Fruit fly (Drosophila melanogaster): ENCODE measurements around the gene CG14042.

CG14042 gene

DNA sequence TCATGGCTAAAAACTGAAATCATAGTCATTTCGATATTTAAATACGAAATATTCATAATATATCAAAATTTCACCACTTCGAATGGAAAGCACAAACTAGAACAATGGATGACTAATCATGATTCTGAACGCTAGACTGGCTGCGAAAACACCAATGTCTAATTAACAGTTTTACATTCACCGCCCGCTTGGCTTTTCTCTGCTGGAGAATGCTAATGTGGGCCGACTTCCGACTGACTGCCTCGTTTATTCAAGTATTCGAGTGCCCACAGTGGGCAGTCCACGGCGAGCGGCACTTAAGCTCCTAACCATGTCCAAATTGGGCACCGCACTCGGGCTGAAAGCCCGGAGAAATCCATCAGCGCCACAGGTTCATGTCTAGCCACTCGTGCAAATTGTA, 35.5 kb upstream of the CG14042 start:
- TF ChIP-seq slbo (GFP tag; IDR thresholded peaks at IDR 0.05) (0 out of 2 replicates have a peak, but pooled peaks have one; percentile 5), tna (GFP tag; IDR thresholded peaks at IDR 0.05; ENCODE audit: partially characterized antibody) (no peak), CG6654 (GFP tag; optimal IDR thresholded peaks at IDR 0.05) (peak; percentile 92), toy (GFP tag; IDR thresholded peaks at IDR 0.05) (peak; percentile 41; the same call in 1 of the 2 replicates), cad (GFP tag; optimal IDR thresholded peaks at IDR 0.05) (peak; percentile 33), Med (GFP tag) (peak; percentile 40), HmgD (GFP tag; optimal IDR thresholded peaks at IDR 0.05) (no peak), tup (GFP tag; optimal IDR thresholded peaks at IDR 0.05) (no peak), wdn (GFP tag; IDR thresholded peaks at IDR 0.05) (0 out of 2 replicates have a peak, but pooled peaks have one; percentile 17)

DNA sequence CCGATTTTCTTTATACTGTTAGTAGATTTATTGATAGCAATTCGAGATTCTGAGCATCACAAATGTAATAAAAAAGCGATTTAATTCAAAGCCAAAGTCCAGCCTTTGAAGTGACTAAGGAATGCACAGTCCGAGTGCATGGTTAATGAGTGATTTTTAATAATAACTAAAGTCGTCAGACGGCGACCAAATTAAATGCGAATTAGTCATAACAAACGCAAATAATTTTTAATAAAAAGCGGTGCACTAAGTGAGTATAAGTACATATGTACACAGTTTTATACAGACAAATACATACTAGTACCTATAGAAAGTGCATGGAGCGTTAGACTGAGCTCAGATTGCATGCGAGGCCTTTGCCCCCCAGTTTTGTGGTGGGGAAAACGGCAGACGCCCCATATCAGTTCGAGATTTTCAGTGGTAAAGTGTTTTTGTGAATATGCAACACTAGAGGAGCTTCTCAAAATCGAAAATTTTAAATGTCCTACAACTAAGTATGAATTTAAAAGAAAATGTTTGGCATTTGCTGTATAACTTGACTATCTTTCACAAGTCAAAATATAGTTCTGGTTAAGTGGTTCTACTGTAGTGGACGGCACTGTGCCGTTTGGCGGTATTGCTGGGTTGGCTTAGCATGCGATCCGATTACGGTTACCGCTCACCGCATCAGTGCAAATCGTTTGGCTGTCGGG, 34.7 kb upstream of the CG14042 start:
- TF ChIP-seq CG6683 (GFP tag; optimal IDR thresholded peaks at IDR 0.05) = no peak
- TF ChIP-seq CG3163 (GFP tag; optimal IDR thresholded peaks at IDR 0.05) = no peak
- TF ChIP-seq lola (GFP tag; optimal IDR thresholded peaks at IDR 0.05) = no peak
- no peak for TF ChIP-seq Abd-B (GFP tag; optimal IDR thresholded peaks at IDR 0.05)
- TF ChIP-seq bsh (GFP tag; optimal IDR thresholded peaks at IDR 0.05) = peak in 1 of 2 experiments; percentile 19
- peak; percentile 19 for TF ChIP-seq CG1603 (tag; optimal IDR thresholded peaks at IDR 0.05)
- no peak for TF ChIP-seq CG18764 (GFP tag; optimal IDR thresholded peaks at IDR 0.05)
- TF ChIP-seq CG3838 (GFP tag; optimal IDR thresholded peaks at IDR 0.05) = no peak
- no peak for TF ChIP-seq pb (GFP tag; optimal IDR thresholded peaks at IDR 0.05)
- no peak for TF ChIP-seq dimm (GFP tag; IDR thresholded peaks at IDR 0.05)
- no peak for TF ChIP-seq tx (GFP tag; optimal IDR thresholded peaks at IDR 0.05)
- no peak for TF ChIP-seq Fer3 (tag; optimal IDR thresholded peaks at IDR 0.05)
- no peak for TF ChIP-seq Dip3 (GFP tag; optimal IDR thresholded peaks at IDR 0.05)
- no peak for TF ChIP-seq stc (GFP tag; IDR thresholded peaks at IDR 0.05)
- TF ChIP-seq CG8359 (GFP tag; optimal IDR thresholded peaks at IDR 0.05; ENCODE audit: borderline replicate concordance) = no peak
- TF ChIP-seq CG1233 (GFP tag; optimal IDR thresholded peaks at IDR 0.05) = no peak
- TF ChIP-seq CG4282 (GFP tag; optimal IDR thresholded peaks at IDR 0.05) = no peak
- TF ChIP-seq Xrp1 (GFP tag; IDR thresholded peaks at IDR 0.05) = no peak
- no peak for TF ChIP-seq D19B (GFP tag; optimal IDR thresholded peaks at IDR 0.05)
- TF ChIP-seq sug (tag; optimal IDR thresholded peaks at IDR 0.05) = no peak
- no peak for TF ChIP-seq dpn (GFP tag; optimal IDR thresholded peaks at IDR 0.05)
- no peak for TF ChIP-seq Xbp1 (GFP tag; optimal IDR thresholded peaks at IDR 0.05)
- no peak for TF ChIP-seq CG10267 (tag; optimal IDR thresholded peaks at IDR 0.05)
- TF ChIP-seq gro (GFP tag; optimal IDR thresholded peaks at IDR 0.05) = no peak
- TF ChIP-seq ham (GFP tag; IDR thresholded peaks at IDR 0.05) = no peak
- 0 out of 2 replicates have a peak, but pooled peaks have one; percentile 16 for TF ChIP-seq cas (GFP tag; IDR thresholded peaks at IDR 0.05)
- peak; percentile 29 for TF ChIP-seq Sox102F (GFP tag; optimal IDR thresholded peaks at IDR 0.05)
- TF ChIP-seq Nf-YC (tag; optimal IDR thresholded peaks at IDR 0.05) = no peak
- no peak for TF ChIP-seq Max (GFP tag; optimal IDR thresholded peaks at IDR 0.05)
- TF ChIP-seq CTCF (GFP tag; optimal IDR thresholded peaks at IDR 0.05) = no peak
- no peak for TF ChIP-seq gfzf (GFP tag; optimal IDR thresholded peaks at IDR 0.05)
- TF ChIP-seq CG9215 (GFP tag; IDR thresholded peaks at IDR 0.05) = no peak
- no peak for TF ChIP-seq dati (GFP tag; IDR thresholded peaks at IDR 0.05)
- TF ChIP-seq Oaz (GFP tag; IDR thresholded peaks at IDR 0.05) = no peak
- TF ChIP-seq CG10431 (GFP tag; optimal IDR thresholded peaks at IDR 0.05) = no peak
- no peak for TF ChIP-seq CG5245 (GFP tag; optimal IDR thresholded peaks at IDR 0.05)
- TF ChIP-seq Neu2 (GFP tag; optimal IDR thresholded peaks at IDR 0.05; ENCODE audit: borderline replicate concordance) = no peak
- peak; percentile 31; the same call in 1 of the 2 replicates for TF ChIP-seq sisA (GFP tag; IDR thresholded peaks at IDR 0.05)
- no peak for TF ChIP-seq ERR (GFP tag; optimal IDR thresholded peaks at IDR 0.05)
- TF ChIP-seq ranshi (GFP tag; IDR thresholded peaks at IDR 0.05) = no peak
- no peak for TF ChIP-seq Bteb2 (GFP tag; optimal IDR thresholded peaks at IDR 0.05)
